Worm (Caenorhabditis elegans): Measurements from ENCODE around the gene F45E10.2.

Gene F45E10.2

DNA sequence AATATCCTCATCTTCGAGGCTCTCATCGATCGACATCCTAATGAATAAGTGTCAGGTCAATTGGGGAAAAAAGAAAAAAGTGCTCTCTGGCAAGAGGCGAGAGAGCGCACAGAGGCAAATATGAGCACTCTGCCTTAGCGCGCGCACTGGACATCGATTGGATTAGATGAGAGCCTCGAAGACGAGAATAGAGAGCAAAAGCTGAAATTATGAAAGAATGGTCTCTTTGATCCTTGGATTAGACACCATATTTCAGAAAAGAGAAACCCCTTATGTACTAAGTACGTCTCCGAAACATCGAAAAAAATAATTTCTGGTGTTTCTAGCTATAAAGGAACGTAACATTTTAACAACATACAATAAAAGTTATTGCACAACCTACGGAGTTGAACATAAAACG, at the start of gene F45E10.2:
F45E10.2 (minus strand) TSS at position 101 of the 400 bp plus-strand sequence.
- TF ChIP-seq dao-5 (tag; optimal IDR thresholded peaks at IDR 0.05) (no peak), W03F9.2 (tag; optimal IDR thresholded peaks at IDR 0.05) (no peak), him-1 (tag; optimal IDR thresholded peaks at IDR 0.05) (no peak)

DNA sequence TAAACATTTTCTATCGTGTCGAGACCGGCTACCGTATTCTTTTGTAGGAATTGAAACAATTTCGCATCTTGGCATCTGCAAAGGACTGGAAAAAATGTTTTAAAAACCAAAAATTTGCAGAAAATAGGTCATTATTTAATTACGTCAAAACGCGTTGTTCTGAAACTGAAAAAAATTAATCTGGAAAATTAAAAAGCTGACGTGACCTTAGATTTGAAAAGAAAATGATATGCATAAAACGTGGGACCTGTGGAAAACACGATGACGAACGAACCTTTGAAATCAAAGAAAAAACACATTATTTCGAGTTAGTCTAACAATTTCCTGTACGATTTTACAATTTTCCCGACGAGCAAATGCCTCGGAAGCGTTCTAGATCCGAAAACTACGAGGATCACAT, 49.0 kb upstream of the F45E10.2 start, which contains the start of gene C09H10.9:
C09H10.9 (plus strand) TSS at position 301 of the 400 bp plus-strand sequence.
- no peak for TF ChIP-seq W03F9.2 (tag; optimal IDR thresholded peaks at IDR 0.05)
- TF ChIP-seq dao-5 (tag; optimal IDR thresholded peaks at IDR 0.05), result no peak
- no peak for TF ChIP-seq him-1 (tag; optimal IDR thresholded peaks at IDR 0.05)

DNA sequence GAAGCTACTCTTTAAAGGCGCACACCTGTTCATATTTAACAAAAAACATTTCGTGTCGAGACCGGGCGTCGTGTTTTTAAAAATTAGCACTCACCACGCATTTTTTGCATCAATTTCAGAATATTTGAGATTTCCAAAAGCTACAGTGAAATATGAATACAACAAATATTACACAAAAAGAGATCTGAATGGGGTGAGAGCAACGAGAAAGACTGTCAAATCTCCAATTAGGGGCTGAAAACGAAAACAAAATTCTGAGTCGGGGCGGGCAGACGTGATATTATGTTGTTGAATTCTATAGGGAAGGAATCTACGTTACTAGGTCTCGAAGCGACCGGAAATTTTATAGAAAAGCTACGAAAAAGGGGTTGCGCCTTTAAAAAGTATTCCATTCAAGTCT, 48.5 kb upstream of the F45E10.2 start, which contains the start of gene C09H10.5:
C09H10.5 (minus strand) TSS at position 101 of the 400 bp plus-strand sequence.
- TF ChIP-seq dao-5 (tag; optimal IDR thresholded peaks at IDR 0.05), result no peak
- TF ChIP-seq W03F9.2 (tag; optimal IDR thresholded peaks at IDR 0.05), result no peak

DNA sequence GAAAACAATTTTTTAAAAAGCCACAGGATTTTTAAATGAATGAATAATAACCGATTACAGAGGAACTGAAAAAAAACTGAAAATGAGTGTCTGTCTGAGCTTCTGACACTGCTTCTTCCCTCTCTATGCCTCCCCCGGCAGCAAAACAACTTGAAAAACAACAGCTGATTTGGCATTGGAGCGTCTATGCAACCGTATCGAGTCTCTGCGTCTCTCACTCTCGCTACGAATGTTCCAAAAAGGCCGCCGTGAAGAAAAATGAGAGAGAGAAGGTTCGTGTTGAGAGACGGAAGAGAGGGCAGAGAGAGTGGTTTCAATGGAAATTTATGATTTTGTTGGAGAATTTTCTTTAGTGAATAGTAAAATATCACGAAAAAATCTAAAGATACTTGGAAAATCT, 47.9 kb upstream of the F45E10.2 start:
- TF ChIP-seq dao-5 (tag; optimal IDR thresholded peaks at IDR 0.05) (no peak), W03F9.2 (tag; optimal IDR thresholded peaks at IDR 0.05) (peak; percentile 64)

DNA sequence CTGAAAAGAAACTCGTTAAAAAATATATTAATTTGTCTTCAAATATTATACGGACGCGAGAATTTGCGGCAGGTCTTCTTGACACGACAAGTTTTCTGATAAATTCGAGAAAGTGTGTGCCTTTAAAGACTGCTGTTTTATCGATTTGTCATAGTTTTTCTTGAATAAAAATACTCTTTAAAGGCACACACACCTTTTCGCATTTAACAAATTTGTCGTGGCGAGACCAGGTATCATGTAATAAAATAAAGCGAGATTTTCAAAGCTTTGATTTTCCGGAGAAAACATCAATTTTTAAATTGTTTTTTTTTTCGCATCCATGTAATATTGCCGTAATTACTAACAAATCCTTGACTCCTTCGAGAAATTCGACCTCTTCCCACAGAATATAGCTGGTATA, 46.0 kb upstream of the F45E10.2 start:
- TF ChIP-seq W03F9.2 (tag; optimal IDR thresholded peaks at IDR 0.05), result no peak
- no peak for TF ChIP-seq him-1 (tag; optimal IDR thresholded peaks at IDR 0.05)
- TF ChIP-seq dao-5 (tag; optimal IDR thresholded peaks at IDR 0.05), result no peak

DNA sequence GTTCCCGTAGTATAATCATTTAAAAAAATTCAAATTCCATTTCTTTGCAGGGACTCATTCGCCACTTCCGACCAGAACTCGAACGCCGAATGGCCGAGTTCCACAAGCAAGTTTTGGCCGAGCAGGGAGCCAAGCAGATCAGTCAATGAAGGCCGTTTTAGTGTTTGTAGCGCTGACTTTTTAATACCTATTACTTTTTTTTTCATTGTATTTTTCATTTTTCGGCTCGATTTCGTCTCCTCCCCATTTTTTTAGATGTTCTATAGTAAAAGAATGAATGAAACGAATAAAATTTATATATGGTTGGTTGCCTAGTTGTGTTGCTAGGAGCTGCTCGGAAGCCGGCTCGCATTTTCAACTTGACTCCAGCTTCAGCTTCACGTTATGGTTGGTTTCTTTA, 44.7 kb upstream of the F45E10.2 start, which contains the start of gene C09H10.4:
C09H10.4 (plus strand) TSS at position 301 of the 400 bp plus-strand sequence.
- TF ChIP-seq him-1 (tag; optimal IDR thresholded peaks at IDR 0.05) (no peak), dao-5 (tag; optimal IDR thresholded peaks at IDR 0.05) (no peak), W03F9.2 (tag; optimal IDR thresholded peaks at IDR 0.05) (no peak)

DNA sequence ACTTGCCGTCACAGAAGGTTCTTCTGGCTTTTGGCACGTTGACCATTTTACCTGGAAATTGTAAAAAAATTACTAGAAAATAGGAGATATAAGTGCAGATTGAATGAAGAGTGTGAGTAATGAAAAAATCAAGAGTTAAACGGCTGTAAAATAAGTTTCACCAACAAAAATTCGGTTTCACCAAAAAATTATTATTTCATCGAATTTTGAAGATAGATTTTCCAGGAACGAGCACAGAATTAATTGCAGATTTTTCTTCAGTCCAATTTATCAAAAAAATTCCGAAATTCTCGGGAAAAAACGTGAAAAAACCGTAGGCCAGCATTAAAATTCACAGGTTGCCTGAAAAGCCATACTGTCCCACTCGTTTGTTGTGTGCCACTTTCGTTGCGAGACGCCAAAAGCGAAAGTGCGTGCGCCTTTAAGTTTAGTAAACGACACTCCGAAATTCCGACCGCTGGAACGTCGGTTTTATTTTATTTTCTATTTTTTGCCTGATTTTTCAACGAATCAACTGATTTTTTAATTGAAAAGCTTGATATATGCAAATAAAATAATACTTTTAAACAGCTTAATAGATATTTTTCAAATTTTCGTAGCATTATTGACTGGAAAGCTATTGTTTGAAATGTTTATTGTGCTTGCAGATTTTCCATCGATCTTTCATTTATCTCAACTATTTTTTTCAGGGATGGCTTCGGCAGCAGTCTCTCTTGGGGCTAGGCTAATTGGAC, 42.2 kb upstream of the F45E10.2 start, which contains the start of the genes rpl-36.A and nuo-1:
rpl-36.A (minus strand) TSS at position 51 of the 734 bp plus-strand sequence.
nuo-1 (plus strand) TSS at position 684 of the 734 bp plus-strand sequence.
- TF ChIP-seq him-1 (tag; optimal IDR thresholded peaks at IDR 0.05) (peak; percentile 28), W03F9.2 (tag; optimal IDR thresholded peaks at IDR 0.05) (peak; percentile 87), dao-5 (tag; optimal IDR thresholded peaks at IDR 0.05) (no peak)

DNA sequence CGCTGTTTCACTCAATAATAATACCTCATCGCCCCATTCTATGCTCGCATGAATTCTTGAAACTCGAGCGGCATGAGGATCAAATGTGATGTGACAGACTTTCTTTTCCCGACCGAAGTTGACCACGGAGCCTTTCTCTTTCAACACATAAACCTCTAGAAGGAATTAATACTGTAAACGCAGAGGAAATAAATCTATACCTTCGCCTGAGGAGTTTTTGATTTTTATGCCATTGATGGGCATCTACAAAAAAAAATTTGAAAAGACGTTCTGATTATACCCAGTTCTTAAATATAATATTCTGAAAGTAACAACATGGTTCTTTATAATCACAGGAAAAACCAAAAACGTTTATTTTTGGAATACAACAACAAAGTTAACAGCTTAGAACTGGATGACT, 41.1 kb upstream of the F45E10.2 start, which contains the start of gene nbs-1:
nbs-1 (minus strand) TSS at position 246 of the 400 bp plus-strand sequence.
- no peak for TF ChIP-seq dao-5 (tag; optimal IDR thresholded peaks at IDR 0.05)

DNA sequence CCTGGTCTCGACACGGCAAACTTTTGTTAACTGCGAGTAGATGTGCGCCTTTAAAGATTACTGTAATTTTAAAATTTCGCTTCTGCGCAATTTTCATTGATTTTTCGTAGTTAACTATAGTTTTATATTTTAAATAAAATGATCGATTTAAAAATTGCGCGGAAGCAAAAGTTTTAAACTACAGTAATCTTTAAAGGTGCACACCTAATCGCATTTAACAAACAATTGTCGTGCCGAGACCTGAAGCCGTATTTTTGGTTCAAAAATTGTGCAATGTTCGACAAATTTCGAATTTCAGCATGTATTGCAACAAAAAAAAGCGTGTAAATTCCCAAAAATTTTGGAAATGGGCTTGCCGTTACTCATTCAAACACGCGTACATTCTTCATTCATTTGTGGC, 39.3 kb upstream of the F45E10.2 start:
- TF ChIP-seq him-1 (tag; optimal IDR thresholded peaks at IDR 0.05) (no peak), dao-5 (tag; optimal IDR thresholded peaks at IDR 0.05) (no peak), W03F9.2 (tag; optimal IDR thresholded peaks at IDR 0.05) (no peak)

DNA sequence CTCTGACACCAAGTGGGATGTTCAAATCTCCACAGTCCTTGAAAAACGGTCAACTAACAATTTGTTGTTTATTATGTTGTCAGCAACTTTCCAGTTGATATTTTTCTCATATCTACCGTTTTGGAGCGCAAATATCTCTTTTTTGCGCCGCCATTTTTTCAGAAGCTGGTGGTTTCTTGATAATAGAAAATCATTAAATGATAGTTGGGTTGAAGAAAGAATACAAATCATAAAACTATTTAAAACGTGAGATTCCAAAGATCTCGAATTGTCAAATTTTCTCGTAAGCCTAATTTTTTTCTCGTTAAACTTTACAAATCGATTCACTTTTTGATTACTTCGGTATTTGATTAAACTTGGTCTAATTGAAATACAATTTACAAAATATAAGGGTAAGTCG, 37.3 kb upstream of the F45E10.2 start, which contains the start of gene rpl-42:
rpl-42 (plus strand) TSS at position 301 of the 400 bp plus-strand sequence.
- TF ChIP-seq dao-5 (tag; optimal IDR thresholded peaks at IDR 0.05) (no peak), W03F9.2 (tag; optimal IDR thresholded peaks at IDR 0.05) (no peak), him-1 (tag; optimal IDR thresholded peaks at IDR 0.05) (no peak)

DNA sequence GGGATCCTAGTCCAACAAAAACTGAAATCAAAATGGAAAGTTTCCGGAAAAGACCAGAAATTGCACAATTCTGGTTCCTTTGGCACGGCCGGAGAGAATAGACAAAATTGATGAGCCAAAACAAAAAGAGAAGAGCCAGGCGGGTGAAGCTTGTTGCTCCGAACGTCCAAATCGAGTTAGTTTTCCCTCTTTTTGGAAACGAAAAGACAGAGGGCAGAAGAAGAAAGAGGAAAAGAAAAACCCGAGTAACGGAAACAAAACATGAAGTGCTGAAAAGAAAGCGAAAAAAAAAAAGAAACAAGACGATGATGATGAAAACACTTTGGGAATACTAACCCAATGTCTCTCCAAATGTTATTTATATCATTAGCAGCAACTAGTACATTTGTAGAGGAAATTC, 36.5 kb upstream of the F45E10.2 start:
- TF ChIP-seq him-1 (tag; optimal IDR thresholded peaks at IDR 0.05) (no peak), dao-5 (tag; optimal IDR thresholded peaks at IDR 0.05) (no peak), W03F9.2 (tag; optimal IDR thresholded peaks at IDR 0.05) (no peak)

DNA sequence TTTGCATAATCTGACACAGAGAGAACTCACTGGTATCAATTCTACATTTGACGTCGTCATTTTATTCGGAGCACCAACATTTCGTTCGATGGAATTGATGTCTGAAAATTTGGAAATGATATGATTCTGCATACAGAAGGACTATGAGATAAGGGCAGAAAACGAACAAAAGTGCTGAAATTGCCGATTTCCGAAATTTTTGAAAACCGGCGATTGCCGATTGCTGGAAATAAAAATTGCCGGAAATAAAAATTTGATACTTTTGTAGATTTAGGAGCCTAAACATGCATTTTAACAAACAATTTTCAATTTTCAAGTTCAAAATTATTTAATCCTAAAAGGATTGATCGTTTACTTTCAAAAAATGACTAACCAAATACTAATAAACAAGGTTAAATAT, 34.2 kb upstream of the F45E10.2 start, which contains the start of gene unc-53:
unc-53 (minus strand) TSS at position 101 of the 400 bp plus-strand sequence.
- TF ChIP-seq W03F9.2 (tag; optimal IDR thresholded peaks at IDR 0.05) (no peak), dao-5 (tag; optimal IDR thresholded peaks at IDR 0.05) (no peak), him-1 (tag; optimal IDR thresholded peaks at IDR 0.05) (no peak)

DNA sequence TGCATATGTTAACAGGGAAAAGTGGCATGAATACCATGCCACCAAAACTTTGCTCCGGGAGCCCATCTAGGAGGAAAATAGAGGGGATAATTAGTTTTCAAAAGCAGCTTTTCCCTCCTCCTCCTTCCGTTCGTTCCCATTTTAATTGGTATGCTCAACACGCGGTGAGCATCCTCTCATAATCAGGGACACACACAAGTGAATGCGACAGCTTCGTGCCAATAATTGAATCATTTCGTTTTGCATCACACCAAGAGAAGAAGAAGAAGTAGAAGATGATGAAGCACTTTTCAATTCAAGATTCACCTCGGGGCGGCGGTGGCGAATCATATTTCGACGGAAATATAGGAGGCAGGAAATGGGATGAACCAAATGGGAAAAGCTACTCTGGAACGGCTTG, 33.0 kb upstream of the F45E10.2 start:
- TF ChIP-seq him-1 (tag; optimal IDR thresholded peaks at IDR 0.05) (no peak), dao-5 (tag; optimal IDR thresholded peaks at IDR 0.05) (no peak), W03F9.2 (tag; optimal IDR thresholded peaks at IDR 0.05) (no peak)

DNA sequence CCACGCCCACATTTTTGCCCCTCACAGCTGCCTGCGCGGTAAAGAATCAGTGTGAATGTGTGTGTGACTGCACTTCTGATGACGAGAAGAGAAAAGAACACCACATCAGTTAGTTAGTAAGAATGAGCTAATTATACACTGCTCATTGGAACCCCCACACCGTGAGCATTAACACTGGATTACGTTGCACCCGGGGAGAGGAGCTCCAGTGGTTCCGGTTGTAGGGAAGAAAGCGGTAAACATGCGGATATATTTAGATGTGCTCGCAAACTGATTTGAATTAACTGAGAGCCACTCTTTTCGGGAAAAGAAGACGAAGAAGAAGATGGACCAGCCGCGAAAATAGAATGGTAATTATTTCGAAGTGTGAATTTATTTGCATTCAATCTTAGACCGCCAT, 31.6 kb upstream of the F45E10.2 start:
- TF ChIP-seq W03F9.2 (tag; optimal IDR thresholded peaks at IDR 0.05), result no peak
- TF ChIP-seq dao-5 (tag; optimal IDR thresholded peaks at IDR 0.05), result no peak
- TF ChIP-seq him-1 (tag; optimal IDR thresholded peaks at IDR 0.05), result no peak

Measured in whole organism, L4/young adult.